Worm (Caenorhabditis elegans): Measurements from ENCODE around the gene pgap-2.

DNA sequence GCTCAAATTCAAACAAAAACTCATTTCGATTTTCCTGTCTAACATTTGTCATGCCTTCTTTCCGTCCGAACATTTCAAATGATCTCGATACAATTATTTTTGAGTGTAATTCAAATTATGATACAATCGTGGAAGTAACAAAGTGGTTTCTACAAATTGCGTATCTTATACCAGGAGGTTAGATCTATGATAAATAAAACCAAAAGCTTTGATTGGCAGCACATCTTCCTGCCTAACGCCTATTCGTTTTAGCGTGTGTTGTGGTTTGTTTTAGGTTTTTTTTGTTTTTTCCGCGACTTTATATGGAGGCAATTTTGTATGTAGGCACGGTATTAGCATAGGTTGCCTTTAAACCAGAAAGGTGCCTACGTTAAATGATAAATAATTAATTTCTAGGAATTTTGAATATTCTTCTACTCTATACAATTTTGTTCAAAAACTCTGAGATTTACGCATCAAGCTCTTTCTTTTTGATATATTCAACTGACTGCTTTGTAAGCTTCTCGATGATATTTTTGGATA is 25.3 kb upstream of the pgap-2 start, which contains the start of gene srg-11:
- no peak for TF ChIP-seq mbf-1 (tag; optimal IDR thresholded peaks at IDR 0.05)
- no peak for TF ChIP-seq mdl-1 (tag; optimal IDR thresholded peaks at IDR 0.05)
- TF ChIP-seq snpc-4 (tag; optimal IDR thresholded peaks at IDR 0.05) = no peak
- no peak for TF ChIP-seq lin-13 (GFP tag; optimal IDR thresholded peaks at IDR 0.05)
- TF ChIP-seq ztf-1 (GFP tag; conservative IDR thresholded peaks at IDR 0.05) = no peak
